Fruit fly (Drosophila melanogaster) whole organism, adult: ENCODE measurements around the gene CG4301.

Source experiments
- CG14711 ChIP-seq: fragments of 200-800 bp; sonication (Bioruptor generic); optimal IDR thresholded peaks from 2 replicates; lab custom pipeline; 2018; ENCODE audit warnings: missing biosample characterization, mild to moderate bottlenecking, missing genetic modification characterization, moderate library complexity
- CG7045 ChIP-seq: fragments of 200-800 bp; sonication (Bioruptor generic); optimal IDR thresholded peaks from 2 replicates; lab custom pipeline; 2017; ENCODE audit warnings: missing biosample characterization, mild to moderate bottlenecking, missing genetic modification characterization
- Crg-1 ChIP-seq: fragments of 200-800 bp; sonication (Bioruptor generic); optimal IDR thresholded peaks from 2 replicates; lab custom pipeline; 2016; ENCODE audit warnings: missing biosample characterization, missing genetic modification characterization
- Hr96 ChIP-seq: fragments of 200-800 bp; sonication (Bioruptor generic); optimal IDR thresholded peaks from 2 replicates; lab custom pipeline; 2016; ENCODE audit warnings: missing biosample characterization, missing genetic modification characterization
- Mnt ChIP-seq: fragments of 200-800 bp; sonication (Bioruptor generic); optimal IDR thresholded peaks from 2 replicates; lab custom pipeline; 2016; ENCODE audit warnings: missing biosample characterization, mild to moderate bottlenecking, missing genetic modification characterization
- cic ChIP-seq: fragments of 200-800 bp; sonication (Bioruptor generic); optimal IDR thresholded peaks from 2 replicates; lab custom pipeline; 2017; ENCODE audit warnings: missing biosample characterization, mild to moderate bottlenecking, missing genetic modification characterization, moderate library complexity
- cnc ChIP-seq, 2 experiments: fragments of >200 bp; optimal IDR thresholded peaks; 2 replicates each; lab custom pipeline; 2017
- ovo ChIP-seq: fragments of 200-800 bp; sonication (Bioruptor generic); optimal IDR thresholded peaks from 2 replicates; lab custom pipeline; 2016; ENCODE audit warnings: missing biosample characterization, missing genetic modification characterization
- pad ChIP-seq: fragments of 200-800 bp; sonication (Bioruptor generic); optimal IDR thresholded peaks from 3 replicates; lab custom pipeline; 2017; ENCODE audit warnings: missing biosample characterization, missing genetic modification characterization, mild to moderate bottlenecking, moderate library complexity, missing genetic modification reagents
- tj ChIP-seq: fragments of 200-800 bp; sonication (Bioruptor generic); optimal IDR thresholded peaks from 3 replicates; lab custom pipeline; 2017; ENCODE audit warnings: missing biosample characterization, mild to moderate bottlenecking, missing genetic modification characterization, moderate library complexity
- toe ChIP-seq: fragments of 200-800 bp; sonication (Bioruptor generic); optimal IDR thresholded peaks from 2 replicates; lab custom pipeline; 2016; ENCODE audit warnings: missing biosample characterization, missing genetic modification characterization

dm6 chrX:16425145-16425544 lies 19.8 kb downstream of the CG4301 start:
- no peak for TF ChIP-seq CG14711 (tag; lab: Kevin White, UChicago)
- no peak for TF ChIP-seq toe
- no peak for TF ChIP-seq CG7045 (GFP tag; lab: Kevin White, UChicago)
- no peak for TF ChIP-seq ovo (GFP tag; lab: Kevin White, UChicago)
- no peak for TF ChIP-seq cnc (optimal IDR thresholded peaks at IDR 0.05; lab: Kevin White, UChicago)
- TF ChIP-seq tj = no peak
- TF ChIP-seq Hr96 = no peak
- no peak for TF ChIP-seq pad (GFP tag; lab: Kevin White, UChicago)
- peak; percentile 11 for TF ChIP-seq Mnt (GFP tag; lab: Kevin White, UChicago)
- TF ChIP-seq cic (GFP tag; lab: Kevin White, UChicago) = no peak
- no peak for TF ChIP-seq Crg-1
